Fruit fly (Drosophila melanogaster) whole organism, embryonic: ENCODE data around the gene CG9747.
A peak's percentile ranks its signal among the peaks of the same experiment; 100 is the strongest.

Experiments used
- CG10267 ChIP-seq: fragments of 200-800 bp; sonication (Bioruptor generic); optimal IDR thresholded peaks from 2 replicates; lab custom pipeline; 2018; ENCODE audit warnings: missing biosample characterization, mild to moderate bottlenecking, missing genetic modification characterization, moderate library complexity
- CG10321 ChIP-seq: fragments of 200-800 bp; sonication (Bioruptor generic); IDR thresholded peaks from 2 replicates; pipeline ENCODE4 v1.3.6; 2022; ENCODE audit warnings: missing biosample characterization, missing genetic modification characterization
- CG12659 ChIP-seq: fragments of 200-800 bp; sonication (Bioruptor generic); optimal IDR thresholded peaks from 3 replicates; lab custom pipeline; 2017; ENCODE audit warnings: mild to moderate bottlenecking, missing biosample characterization, missing genetic modification reagents, missing genetic modification characterization
- CG13424 ChIP-seq: fragments of 200-800 bp; sonication (Bioruptor generic); optimal IDR thresholded peaks from 2 replicates; lab custom pipeline; 2019; ENCODE audit warnings: missing biosample characterization, mild to moderate bottlenecking, missing genetic modification characterization, moderate library complexity
- CG13894 ChIP-seq: fragments of 200-800 bp; sonication (Bioruptor generic); optimal IDR thresholded peaks from 3 replicates; lab custom pipeline; 2018; ENCODE audit warnings: missing biosample characterization, mild to moderate bottlenecking, missing genetic modification characterization, moderate library complexity
- CG16779 ChIP-seq: fragments of 200-800 bp; sonication (Bioruptor generic); IDR thresholded peaks from 2 replicates; pipeline ENCODE4 v1.3.6; 2022; ENCODE audit warnings: missing biosample characterization, missing genetic modification characterization
- CG17361 ChIP-seq: fragments of 200-800 bp; sonication (Bioruptor generic); IDR thresholded peaks from 3 replicates; pipeline ENCODE4 v1.3.6; 2022; ENCODE audit warnings: missing biosample characterization, missing genetic modification characterization
- CG17612 ChIP-seq: fragments of 200-800 bp; sonication (Bioruptor generic); IDR thresholded peaks from 2 replicates; pipeline ENCODE4 v1.3.6; 2022; ENCODE audit warnings: missing biosample characterization, missing genetic modification characterization
- CG18262 ChIP-seq: fragments of 200-800 bp; optimal IDR thresholded peaks from 3 replicates; lab custom pipeline; 2019; ENCODE audit warnings: missing biosample characterization, mild to moderate bottlenecking, missing genetic modification characterization, moderate library complexity
- CG2199 ChIP-seq: fragments of 200-800 bp; sonication (Bioruptor generic); IDR thresholded peaks from 3 replicates; pipeline ENCODE4 v1.3.6; 2022; ENCODE audit warnings: missing biosample characterization, missing genetic modification characterization
- CG31388 ChIP-seq: fragments of 200-800 bp; sonication (Bioruptor generic); optimal IDR thresholded peaks from 2 replicates; lab custom pipeline; 2016; ENCODE audit warnings: missing biosample characterization, missing genetic modification characterization
- CG31441 ChIP-seq: fragments of 200-800 bp; sonication (Bioruptor generic); IDR thresholded peaks from 2 replicates; pipeline ENCODE4 v1.3.6; 2022; ENCODE audit warnings: missing biosample characterization, missing genetic modification characterization
- CG32767 ChIP-seq: fragments of 200-800 bp; sonication (Bioruptor generic); IDR thresholded peaks from 2 replicates; pipeline ENCODE4 v1.3.6; 2022; ENCODE audit warnings: missing biosample characterization, missing genetic modification characterization
- CG4282 ChIP-seq: fragments of 200-800 bp; sonication (Bioruptor generic); optimal IDR thresholded peaks from 2 replicates; lab custom pipeline; 2016; ENCODE audit warnings: missing biosample characterization, missing genetic modification characterization
- CG5180 ChIP-seq: fragments of 200-800 bp; sonication (Bioruptor generic); optimal IDR thresholded peaks from 3 replicates; lab custom pipeline; 2017; ENCODE audit warnings: missing biosample characterization, missing genetic modification characterization, mild to moderate bottlenecking, moderate library complexity, missing genetic modification reagents
- CG6272 ChIP-seq: fragments of 200-800 bp; sonication (Bioruptor generic); IDR thresholded peaks from 2 replicates; pipeline ENCODE4 v1.3.6; 2022; ENCODE audit warnings: missing biosample characterization, missing genetic modification characterization
- CG6791 ChIP-seq: fragments of 200-800 bp; sonication (Bioruptor generic); IDR thresholded peaks from 3 replicates; pipeline ENCODE4 v1.3.6; 2022; ENCODE audit warnings: missing biosample characterization, missing genetic modification characterization; ENCODE audit not compliant: partially characterized antibody
- CHES-1-like ChIP-seq: fragments of 200-800 bp; sonication (Bioruptor generic); optimal IDR thresholded peaks from 2 replicates; lab custom pipeline; 2016; ENCODE audit warnings: missing biosample characterization, missing genetic modification characterization
- H15 ChIP-seq: fragments of 200-800 bp; sonication (Bioruptor generic); IDR thresholded peaks from 3 replicates; pipeline ENCODE4 v1.3.6; 2022; ENCODE audit warnings: missing biosample characterization, missing genetic modification characterization
- Kr ChIP-seq: fragments of 200-800 bp; sonication (Bioruptor generic); optimal IDR thresholded peaks from 2 replicates; lab custom pipeline; 2017; ENCODE audit warnings: missing biosample characterization, mild to moderate bottlenecking, missing genetic modification characterization
- Lim3 ChIP-seq: fragments of 200-800 bp; sonication (Bioruptor generic); IDR thresholded peaks from 2 replicates; pipeline ENCODE4 v1.3.6; 2022; ENCODE audit warnings: missing biosample characterization, missing genetic modification characterization
- Neu2 ChIP-seq: fragments of 200-800 bp; sonication (Bioruptor generic); optimal IDR thresholded peaks from 3 replicates; lab custom pipeline; 2016; ENCODE audit warnings: missing biosample characterization, missing genetic modification characterization, borderline replicate concordance
- Oli ChIP-seq: fragments of 200-800 bp; sonication (Bioruptor generic); optimal IDR thresholded peaks from 2 replicates; lab custom pipeline; 2018; ENCODE audit warnings: missing biosample characterization, mild to moderate bottlenecking, missing genetic modification characterization, moderate library complexity
- Usf ChIP-seq: fragments of 200-800 bp; sonication (Bioruptor generic); optimal IDR thresholded peaks from 2 replicates; lab custom pipeline; 2017; ENCODE audit warnings: missing genotype, missing biosample characterization, missing genetic modification characterization
- ac ChIP-seq: fragments of 200-800 bp; sonication (Bioruptor generic); optimal IDR thresholded peaks from 3 replicates; lab custom pipeline; 2017; ENCODE audit warnings: missing biosample characterization, mild to moderate bottlenecking, missing genetic modification characterization
- aop ChIP-seq: fragments of 200-800 bp; sonication (Bioruptor generic); IDR thresholded peaks from 2 replicates; pipeline ENCODE4 v1.3.6; 2022; ENCODE audit warnings: missing biosample characterization, missing genetic modification characterization
- ap ChIP-seq: fragments of 200-800 bp; sonication (Bioruptor generic); IDR thresholded peaks from 2 replicates; pipeline ENCODE4 v1.3.6; 2022; ENCODE audit warnings: missing biosample characterization, missing genetic modification characterization
- br ChIP-seq: fragments of >200 bp; optimal IDR thresholded peaks from 2 replicates; lab custom pipeline; 2017
- btn ChIP-seq: fragments of 200-800 bp; sonication (Bioruptor generic); optimal IDR thresholded peaks from 2 replicates; lab custom pipeline; 2016; ENCODE audit warnings: missing biosample characterization, missing genetic modification characterization
- cato ChIP-seq: fragments of 200-800 bp; sonication (Bioruptor generic); optimal IDR thresholded peaks from 2 replicates; lab custom pipeline; 2016; ENCODE audit warnings: missing biosample characterization, missing genetic modification characterization, borderline replicate concordance
- da ChIP-seq: fragments of 200-800 bp; sonication (Bioruptor generic); optimal IDR thresholded peaks from 2 replicates; lab custom pipeline; 2016; ENCODE audit warnings: missing biosample characterization, missing genetic modification characterization
- ftz-f1 ChIP-seq: fragments of 200-800 bp; sonication (Bioruptor generic); optimal IDR thresholded peaks from 2 replicates; lab custom pipeline; 2016; ENCODE audit warnings: missing biosample characterization, missing genetic modification characterization
- gcm ChIP-seq: fragments of 200-800 bp; sonication (Bioruptor generic); optimal IDR thresholded peaks from 2 replicates; lab custom pipeline; 2019; ENCODE audit warnings: missing biosample characterization, mild to moderate bottlenecking, missing genetic modification characterization, moderate library complexity
- gsb ChIP-seq: fragments of 200-800 bp; sonication (Bioruptor generic); IDR thresholded peaks from 2 replicates; pipeline ENCODE4 v1.3.6; 2022; ENCODE audit warnings: missing biosample characterization, missing genetic modification characterization
- jing ChIP-seq: fragments of 200-800 bp; sonication (Bioruptor generic); optimal IDR thresholded peaks from 2 replicates; lab custom pipeline; 2018; ENCODE audit warnings: missing biosample characterization, mild to moderate bottlenecking, missing genetic modification characterization
- kah ChIP-seq: fragments of 200-800 bp; sonication (Bioruptor generic); optimal IDR thresholded peaks from 2 replicates; lab custom pipeline; 2018; ENCODE audit warnings: missing biosample characterization, mild to moderate bottlenecking, missing genetic modification characterization
- kay ChIP-seq: fragments of 200-800 bp; sonication (Bioruptor generic); optimal IDR thresholded peaks from 2 replicates; lab custom pipeline; 2016; ENCODE audit warnings: missing biosample characterization, missing genetic modification characterization
- nerfin-2 ChIP-seq: fragments of 200-800 bp; sonication (Bioruptor generic); IDR thresholded peaks from 2 replicates; pipeline ENCODE4 v1.3.6; 2022; ENCODE audit warnings: missing biosample characterization, missing genetic modification characterization; ENCODE audit not compliant: partially characterized antibody
- odd ChIP-seq: fragments of 200-800 bp; sonication (Bioruptor generic); optimal IDR thresholded peaks from 2 replicates; lab custom pipeline; 2017; ENCODE audit warnings: missing biosample characterization, mild to moderate bottlenecking, missing genetic modification characterization
- p53 ChIP-seq: fragments of 200-800 bp; sonication (Bioruptor generic); optimal IDR thresholded peaks from 2 replicates; lab custom pipeline; 2016; ENCODE audit warnings: missing biosample characterization, missing genetic modification characterization
- phol ChIP-seq: fragments of 200-800 bp; sonication (Bioruptor generic); optimal IDR thresholded peaks from 3 replicates; lab custom pipeline; 2018; ENCODE audit warnings: missing biosample characterization, mild to moderate bottlenecking, missing genetic modification characterization, moderate library complexity
- pita ChIP-seq: fragments of 200-800 bp; sonication (Bioruptor generic); optimal IDR thresholded peaks from 2 replicates; lab custom pipeline; 2017; ENCODE audit warnings: missing biosample characterization, mild to moderate bottlenecking, missing genetic modification characterization
- shn ChIP-seq: fragments of 200-800 bp; sonication (Bioruptor generic); optimal IDR thresholded peaks from 3 replicates; lab custom pipeline; 2016; ENCODE audit warnings: missing biosample characterization, missing genetic modification characterization
- slou ChIP-seq: fragments of 200-800 bp; sonication (Bioruptor generic); optimal IDR thresholded peaks from 3 replicates; lab custom pipeline; 2016; ENCODE audit warnings: missing biosample characterization, missing genetic modification characterization
- so ChIP-seq: fragments of 200-800 bp; sonication (Bioruptor generic); IDR thresholded peaks from 3 replicates; pipeline ENCODE4 v1.3.6; 2022; ENCODE audit warnings: missing biosample characterization, missing genetic modification characterization
- stc ChIP-seq: fragments of 200-800 bp; sonication (Bioruptor generic); IDR thresholded peaks from 2 replicates; pipeline ENCODE4 v1.3.6; 2022; ENCODE audit warnings: missing biosample characterization, missing genetic modification characterization
- stwl ChIP-seq: fragments of 200-800 bp; sonication (Bioruptor generic); optimal IDR thresholded peaks from 3 replicates; lab custom pipeline; 2018; ENCODE audit warnings: missing biosample characterization, mild to moderate bottlenecking, missing genetic modification characterization, moderate library complexity
- toy ChIP-seq: fragments of 200-800 bp; sonication (Bioruptor generic); IDR thresholded peaks from 2 replicates; pipeline ENCODE4 v1.3.6; 2022; ENCODE audit warnings: missing biosample characterization, missing genetic modification characterization
- ttk ChIP-seq: fragments of 200-800 bp; sonication (Bioruptor generic); IDR thresholded peaks from 2 replicates; pipeline ENCODE4 v2.1.2; 2022; ENCODE audit warnings: missing biosample characterization, missing genetic modification characterization
- unc-4 ChIP-seq: fragments of 200-800 bp; sonication (Bioruptor generic); IDR thresholded peaks from 2 replicates; pipeline ENCODE4 v1.3.6; 2022; ENCODE audit warnings: missing biosample characterization, missing genetic modification characterization; ENCODE audit not compliant: partially characterized antibody
- wor ChIP-seq: fragments of 200-800 bp; sonication (Bioruptor generic); IDR thresholded peaks from 2 replicates; pipeline ENCODE4 v1.3.6; 2022; ENCODE audit warnings: missing biosample characterization, missing genetic modification characterization
- yki ChIP-seq: fragments of >200 bp; optimal IDR thresholded peaks from 3 replicates; lab custom pipeline; 2018
- zf30C ChIP-seq: fragments of 200-800 bp; sonication (Bioruptor generic); optimal IDR thresholded peaks from 3 replicates; lab custom pipeline; 2018; ENCODE audit warnings: missing biosample characterization, mild to moderate bottlenecking, missing genetic modification characterization

The CG9747 gene

DNA sequence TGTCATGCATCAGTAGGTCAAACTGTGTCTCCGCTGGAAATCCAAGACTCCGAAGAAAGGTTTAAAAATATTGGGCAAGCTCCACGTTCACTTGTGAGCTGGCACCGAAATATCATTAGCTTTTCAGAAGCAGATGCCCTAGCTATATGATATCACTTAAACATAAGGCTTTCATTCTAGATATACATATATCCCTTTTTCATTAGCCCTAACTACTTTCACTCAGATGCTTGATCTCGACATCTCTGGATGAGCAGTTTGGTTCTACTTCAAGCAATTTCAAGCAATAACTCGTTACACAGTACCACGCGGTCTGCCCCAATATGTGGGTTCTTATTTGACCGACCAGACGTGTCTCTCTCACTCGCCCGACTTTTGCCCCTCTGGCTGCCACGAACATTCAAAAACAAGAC is 416 bp upstream of the CG9747 start (continued):
- TF ChIP-seq CG5180 (no peak), CG31441 (GFP tag; lab: Robert Waterston, UW) (peak; percentile 45; the same call in 1 of the 2 replicates), pita (no peak), aop (GFP tag; lab: Robert Waterston, UW) (no peak), cato (GFP tag; lab: Kevin White, UChicago) (no peak), unc-4 (GFP tag; lab: Robert Waterston, UW) (no peak), CG32767 (GFP tag; lab: Robert Waterston, UW) (no peak), CG6272 (GFP tag; lab: Robert Waterston, UW) (no peak), ttk (GFP tag; lab: Robert Waterston, UW) (no peak), CG16779 (GFP tag; lab: Robert Waterston, UW) (no peak), odd (no peak), kah (no peak), CG17612 (no peak), slou (GFP tag; lab: Kevin White, UChicago) (peak; percentile 38), br (lab: Kevin White, UChicago) (no peak), ac (GFP tag; lab: Kevin White, UChicago) (no peak), gcm (GFP tag; lab: Kevin White, UChicago) (no peak), yki (lab: Kevin White, UChicago) (no peak), CG13424 (tag; lab: Kevin White, UChicago) (peak; percentile 45), CG10267 (tag; lab: Kevin White, UChicago) (peak; percentile 5), gsb (GFP tag; lab: Robert Waterston, UW) (no peak), Oli (tag; lab: Kevin White, UChicago) (peak; percentile 69), so (GFP tag; lab: Robert Waterston, UW) (no peak), da (GFP tag; lab: Kevin White, UChicago) (no peak), stwl (no peak), kay (peak; percentile 9), CG31388 (GFP tag; lab: Kevin White, UChicago) (no peak), CG17361 (GFP tag; lab: Robert Waterston, UW) (peak; percentile 83), CG6791 (GFP tag; lab: Robert Waterston, UW) (no peak), Neu2 (GFP tag; lab: Kevin White, UChicago) (no peak), toy (no peak), Kr (GFP tag; lab: Kevin White, UChicago) (no peak), H15 (no peak), jing (no peak), wor (GFP tag; lab: Robert Waterston, UW) (0 out of 2 replicates have a peak, but pooled peaks have one; percentile 17), zf30C (GFP tag; lab: Kevin White, UChicago) (no peak), nerfin-2 (GFP tag; lab: Robert Waterston, UW) (no peak), Usf (GFP tag; lab: Kevin White, UChicago) (peak; percentile 7), shn (peak; percentile 66), stc (GFP tag; lab: Robert Waterston, UW) (no peak), CG2199 (GFP tag; lab: Robert Waterston, UW) (no peak), btn (GFP tag; lab: Kevin White, UChicago) (no peak), p53 (peak; percentile 10), CG10321 (GFP tag; lab: Robert Waterston, UW) (no peak), CG13894 (tag; lab: Kevin White, UChicago) (no peak), Lim3 (GFP tag; lab: Robert Waterston, UW) (no peak), ftz-f1 (GFP tag; lab: Kevin White, UChicago) (no peak), CG18262 (peak; percentile 58), CHES-1-like (peak; percentile 19), CG12659 (GFP tag; lab: Kevin White, UChicago) (peak; percentile 56), ap (GFP tag; lab: Robert Waterston, UW) (no peak), phol (peak; percentile 29), CG4282 (GFP tag; lab: Kevin White, UChicago) (no peak)
